Worm (Caenorhabditis elegans) whole organism, L4 larva: ENCODE measurements around the gene srh-246.
A peak's percentile ranks its signal among the peaks of the same experiment; 100 is the strongest.

Experiments used
- D1046.2 ChIP-seq: fragments of 200-800 bp; sonication (Bioruptor generic); IDR thresholded peaks from 2 replicates; pipeline ENCODE4 v1.3.6; 2022; ENCODE audit warnings: missing genetic modification characterization, missing compliant biosample characterization
- F26F4.8 ChIP-seq: fragments of 200-800 bp; sonication (Bioruptor generic); conservative IDR thresholded peaks from 2 replicates; pipeline ENCODE4 v1.3.6; 2022; ENCODE audit warnings: missing genetic modification characterization, missing compliant biosample characterization
- R02D3.7 ChIP-seq: fragments of 150-350 bp; sonication (generic microtip); optimal IDR thresholded peaks from 3 replicates; lab custom pipeline; 2014; ENCODE audit warnings: missing biosample characterization, missing genetic modification characterization
- T20F7.1 ChIP-seq: fragments of 200-800 bp; sonication (Bioruptor generic); optimal IDR thresholded peaks from 2 replicates; lab custom pipeline; 2018; ENCODE audit warnings: mild to moderate bottlenecking, missing genetic modification characterization, missing compliant biosample characterization
- Y105C5A.15 ChIP-seq: fragments of 200-800 bp; sonication (Bioruptor generic); IDR thresholded peaks from 2 replicates; pipeline ENCODE4 v1.3.6; 2022; ENCODE audit warnings: missing genetic modification characterization, missing compliant biosample characterization
- ZK337.2 ChIP-seq: fragments of 200-800 bp; sonication (Bioruptor generic); IDR thresholded peaks from 2 replicates; pipeline ENCODE4 v1.3.6; 2022; ENCODE audit warnings: missing genetic modification reagents, missing genetic modification characterization, missing compliant biosample characterization
- aha-1 ChIP-seq: fragments of 150-350 bp; peaks from one replicate; lab custom pipeline; 2014; ENCODE audit warnings: missing biosample characterization, missing genetic modification characterization
- ceh-20 ChIP-seq: fragments of 200-800 bp; sonication (Bioruptor generic); IDR thresholded peaks from 2 replicates; pipeline ENCODE4 v1.3.6; 2022; ENCODE audit warnings: missing genetic modification reagents, missing genetic modification characterization, missing compliant biosample characterization
- ceh-32 ChIP-seq: sonication (generic microtip); optimal IDR thresholded peaks from 2 replicates; lab custom pipeline; 2016; ENCODE audit warnings: mild to moderate bottlenecking, missing genetic modification characterization, missing compliant biosample characterization; ENCODE audit not compliant: poor library complexity
- ces-1 ChIP-seq: fragments of 150-350 bp; sonication (generic microtip); optimal IDR thresholded peaks from 4 replicates; lab custom pipeline; 2014; ENCODE audit warnings: missing biosample characterization, missing genetic modification reagents, missing genetic modification characterization
- cey-2 ChIP-seq: sonication (generic microtip); optimal IDR thresholded peaks from 3 replicates; lab custom pipeline; 2017; ENCODE audit warnings: missing genetic modification characterization, mild to moderate bottlenecking, missing compliant biosample characterization, antibody characterized with exemption, borderline replicate concordance; ENCODE audit not compliant: insufficient read depth
- daf-8 ChIP-seq: fragments of 200-800 bp; sonication (Bioruptor generic); IDR thresholded peaks from 2 replicates; pipeline ENCODE4 v1.3.6; 2022; ENCODE audit warnings: missing genetic modification characterization, missing compliant biosample characterization
- dmd-6 ChIP-seq: fragments of 200-800 bp; sonication (Bioruptor generic); IDR thresholded peaks from 2 replicates; pipeline ENCODE4 v1.3.6; 2022; ENCODE audit warnings: missing genetic modification reagents, missing genetic modification characterization, missing compliant biosample characterization
- dmd-8 ChIP-seq: fragments of 200-800 bp; sonication (Bioruptor generic); IDR thresholded peaks from 2 replicates; pipeline ENCODE4 v1.3.6; 2022; ENCODE audit warnings: missing genetic modification characterization, missing compliant biosample characterization
- dpl-1 ChIP-seq: fragments of 150-350 bp; optimal IDR thresholded peaks from 2 replicates; lab custom pipeline; 2014; ENCODE audit warnings: missing biosample characterization, missing genetic modification reagents, missing genetic modification characterization
- duxl-1 ChIP-seq: sonication (generic microtip); optimal IDR thresholded peaks from 2 replicates; lab custom pipeline; 2016; ENCODE audit warnings: mild to moderate bottlenecking, missing genetic modification characterization, moderate library complexity, missing compliant biosample characterization; ENCODE audit not compliant: poor library complexity
- egl-43 ChIP-seq: fragments of 200-800 bp; sonication (Bioruptor generic); IDR thresholded peaks from 2 replicates; pipeline ENCODE4 v1.3.6; 2022; ENCODE audit warnings: missing genetic modification reagents, missing genetic modification characterization, missing compliant biosample characterization
- fkh-10 ChIP-seq: fragments of 150-350 bp; optimal IDR thresholded peaks from 2 replicates; lab custom pipeline; 2014; ENCODE audit warnings: missing biosample characterization, missing genetic modification reagents, missing genetic modification characterization
- gei-8 ChIP-seq: fragments of 200-800 bp; sonication (Bioruptor generic); optimal IDR thresholded peaks from 2 replicates; lab custom pipeline; 2018; ENCODE audit warnings: mild to moderate bottlenecking, missing genetic modification characterization, missing compliant biosample characterization
- hif-1 ChIP-seq, 2 experiments: sonication (generic microtip); optimal IDR thresholded peaks; 2 replicates each; lab custom pipeline; 2016 to 2017; ENCODE audit warnings: missing compliant biosample characterization in 2 of 2, missing genetic modification characterization in 2 of 2, missing genetic modification reagents in 2 of 2, missing genotype in 2 of 2, mild to moderate bottlenecking in 1 of 2
- lim-7 ChIP-seq: fragments of 200-800 bp; sonication (Bioruptor generic); IDR thresholded peaks from 2 replicates; pipeline ENCODE4 v1.3.6; 2022; ENCODE audit warnings: missing genetic modification characterization, missing compliant biosample characterization
- lin-15B ChIP-seq: fragments of 150-350 bp; sonication (generic microtip); optimal IDR thresholded peaks from 3 replicates; lab custom pipeline; 2014; ENCODE audit warnings: missing biosample characterization, missing genetic modification characterization
- lin-39 ChIP-seq: fragments of 150-350 bp; optimal IDR thresholded peaks from 2 replicates; lab custom pipeline; 2014; ENCODE audit warnings: missing biosample characterization, missing genetic modification reagents, missing genetic modification characterization
- lsy-2 ChIP-seq, 2 experiments: fragments of 150-350 bp in 1 of 2; sonication (generic microtip) in 1 of 2; optimal IDR thresholded peaks; 2 replicates each; lab custom pipeline; 2014 to 2017; ENCODE audit warnings: missing biosample characterization in 2 of 2, missing genetic modification characterization in 2 of 2
- madf-5 ChIP-seq, 2 experiments: fragments of 200-800 bp; sonication (Bioruptor generic); IDR thresholded peaks; 2 replicates each; pipeline ENCODE4 v1.3.6; 2022; ENCODE audit warnings: missing compliant biosample characterization in 2 of 2, missing genetic modification characterization in 2 of 2
- madf-9 ChIP-seq: fragments of 200-800 bp; sonication (Bioruptor generic); conservative IDR thresholded peaks from 2 replicates; pipeline ENCODE4 v1.3.6; 2022; ENCODE audit warnings: missing genetic modification reagents, missing genetic modification characterization, missing compliant biosample characterization
- mdl-1 ChIP-seq, 2 experiments: fragments of 150-350 bp in 1 of 2; sonication (generic microtip) in 1 of 2; optimal IDR thresholded peaks; 2 replicates each; lab custom pipeline; 2014 to 2017; ENCODE audit warnings: missing biosample characterization in 2 of 2, missing genetic modification characterization in 2 of 2
- mdt-29 ChIP-seq: fragments of 200-800 bp; sonication (Bioruptor generic); IDR thresholded peaks from 2 replicates; pipeline ENCODE4 v1.3.6; 2022; ENCODE audit warnings: missing genetic modification reagents, missing genetic modification characterization, missing compliant biosample characterization
- mep-1 ChIP-seq: fragments of 150-350 bp; sonication (generic microtip); optimal IDR thresholded peaks from 3 replicates; lab custom pipeline; 2014; ENCODE audit warnings: missing biosample characterization, missing genetic modification characterization
- mes-2 ChIP-seq: sonication (generic microtip); optimal IDR thresholded peaks from 2 replicates; lab custom pipeline; 2016; ENCODE audit warnings: missing genotype, mild to moderate bottlenecking, missing genetic modification characterization, missing compliant biosample characterization; ENCODE audit not compliant: poor library complexity, severe bottlenecking
- mxl-2 ChIP-seq: fragments of 200-800 bp; sonication (Bioruptor generic); conservative IDR thresholded peaks from 2 replicates; pipeline ENCODE4 v1.3.6; 2022; ENCODE audit warnings: missing genetic modification reagents, missing genetic modification characterization, missing compliant biosample characterization
- nhr-11 ChIP-seq: fragments of 150-350 bp; optimal IDR thresholded peaks from 2 replicates; lab custom pipeline; 2014; ENCODE audit warnings: missing biosample characterization, missing genetic modification characterization
- nhr-28 ChIP-seq: fragments of 150-350 bp; optimal IDR thresholded peaks from 2 replicates; lab custom pipeline; 2014; ENCODE audit warnings: missing biosample characterization, missing genetic modification characterization
- nhr-48 ChIP-seq: sonication (generic microtip); optimal IDR thresholded peaks from 2 replicates; lab custom pipeline; 2016; ENCODE audit warnings: mild to moderate bottlenecking, missing genetic modification characterization, missing compliant biosample characterization
- nhr-6 ChIP-seq: fragments of 150-350 bp; optimal IDR thresholded peaks from 2 replicates; lab custom pipeline; 2014; ENCODE audit warnings: missing biosample characterization, missing genetic modification characterization
- nhr-77 ChIP-seq: fragments of 150-350 bp; optimal IDR thresholded peaks from 2 replicates; lab custom pipeline; 2014; ENCODE audit warnings: missing biosample characterization, missing genetic modification characterization
- pha-4 ChIP-seq, 2 experiments: fragments of 150-350 bp in 1 of 2; fragments of 200-800 bp in 1 of 2; sonication (Bioruptor generic) in 1 of 2; IDR thresholded peaks in 1 of 2; optimal IDR thresholded peaks in 1 of 2; 2 replicates each; pipeline versions ENCODE4 v1.3.6 to Lab custom; 2014 to 2022; ENCODE audit warnings: missing genetic modification characterization in 2 of 2, missing genetic modification reagents in 2 of 2, missing biosample characterization in 1 of 2, missing compliant biosample characterization in 1 of 2
- rbr-2 ChIP-seq: sonication (generic microtip); optimal IDR thresholded peaks from 2 replicates; lab custom pipeline; 2016; ENCODE audit warnings: missing genotype, missing genetic modification characterization, missing compliant biosample characterization
- saeg-2 ChIP-seq: fragments of 200-800 bp; sonication (Bioruptor generic); IDR thresholded peaks from 2 replicates; pipeline ENCODE4 v1.3.6; 2022; ENCODE audit warnings: missing genetic modification reagents, missing genetic modification characterization, missing compliant biosample characterization
- set-16 ChIP-seq: fragments of 200-800 bp; sonication (Bioruptor generic); IDR thresholded peaks from 2 replicates; pipeline ENCODE4 v1.3.6; 2022; ENCODE audit warnings: missing genetic modification reagents, missing genetic modification characterization, missing compliant biosample characterization
- snpc-4 ChIP-seq: fragments of 150-350 bp; optimal IDR thresholded peaks from 2 replicates; lab custom pipeline; 2014; ENCODE audit warnings: missing biosample characterization, missing genetic modification characterization
- spr-1 ChIP-seq: sonication (generic microtip); optimal IDR thresholded peaks from 2 replicates; lab custom pipeline; 2016; ENCODE audit warnings: mild to moderate bottlenecking, missing genetic modification characterization, missing compliant biosample characterization
- tag-97 ChIP-seq: fragments of 200-800 bp; sonication (Bioruptor generic); IDR thresholded peaks from 2 replicates; pipeline ENCODE4 v1.3.6; 2022; ENCODE audit warnings: missing genetic modification characterization, missing compliant biosample characterization
- tra-1 ChIP-seq: fragments of 200-800 bp; sonication (Bioruptor generic); IDR thresholded peaks from 2 replicates; pipeline ENCODE4 v1.3.6; 2022; ENCODE audit warnings: missing genetic modification reagents, missing genetic modification characterization, missing compliant biosample characterization
- unc-62 ChIP-seq, 3 experiments: fragments of 150-350 bp in 1 of 3; sonication (generic microtip); optimal IDR thresholded peaks in 2 of 3; peaks in 1 of 3; 1 replicate in 1 of 3; 2 replicates in 2 of 3; lab custom pipeline; 2014 to 2017; ENCODE audit warnings: missing biosample characterization in 3 of 3, missing genetic modification characterization in 3 of 3, missing genetic modification reagents in 3 of 3, missing genotype in 1 of 3
- zag-1 ChIP-seq: fragments of 150-350 bp; optimal IDR thresholded peaks from 2 replicates; lab custom pipeline; 2014; ENCODE audit warnings: missing biosample characterization, missing genetic modification characterization
- zip-2 ChIP-seq: fragments of 150-350 bp; optimal IDR thresholded peaks from 2 replicates; lab custom pipeline; 2014; ENCODE audit warnings: missing biosample characterization, missing genetic modification characterization
- ztf-11 ChIP-seq: fragments of 150-350 bp; optimal IDR thresholded peaks from 2 replicates; lab custom pipeline; 2014; ENCODE audit warnings: missing biosample characterization, missing genetic modification characterization

Gene srh-246

ce11 chrV:620987-621386 lies 36.6 kb downstream of the srh-246 start:
- TF ChIP-seq aha-1 (peak; percentile 3), mdt-29 (GFP tag; lab: Robert Waterston, UW) (no peak), dpl-1 (GFP tag; lab: Kevin White, UChicago) (no peak), tra-1 (GFP tag; lab: Robert Waterston, UW) (no peak), nhr-77 (tag; lab: Kevin White, UChicago) (no peak), lin-15B (tag; lab: Kevin White, UChicago) (no peak), pha-4 (GFP tag; IDR thresholded peaks at IDR 0.05; lab: Robert Waterston, UW) (no peak), pha-4 (tag; optimal IDR thresholded peaks at IDR 0.05; lab: Kevin White, UChicago) (no peak), set-16 (GFP tag; lab: Robert Waterston, UW) (peak; percentile 51), D1046.2 (no peak), hif-1 (tag; optimal IDR thresholded peaks at IDR 0.05; lab: Kevin White, UChicago) (no peak), nhr-6 (no peak), nhr-48 (tag; lab: Kevin White, UChicago) (no peak), ces-1 (GFP tag; lab: Kevin White, UChicago) (no peak), daf-8 (no peak)

ce11 chrV:619054-619453 lies 38.5 kb downstream of the srh-246 start, which contains the start of gene F48G7.4:
F48G7.4 (plus strand) TSS chrV:619453.
- TF ChIP-seq saeg-2 (no peak), dpl-1 (GFP tag; lab: Kevin White, UChicago) (peak; percentile 10), R02D3.7 (tag; lab: Kevin White, UChicago) (no peak), zip-2 (no peak), gei-8 (GFP tag; lab: Kevin White, UChicago) (no peak), nhr-11 (tag; lab: Kevin White, UChicago) (peak; percentile 18), egl-43 (no peak), Y105C5A.15 (GFP tag; lab: Robert Waterston, UW) (no peak), rbr-2 (tag; lab: Kevin White, UChicago) (peak; percentile 84), snpc-4 (tag; lab: Kevin White, UChicago) (no peak), mes-2 (tag; lab: Kevin White, UChicago) (peak; percentile 56), duxl-1 (tag; lab: Kevin White, UChicago) (peak; percentile 50), lin-15B (tag; lab: Kevin White, UChicago) (no peak), ZK337.2 (GFP tag; lab: Robert Waterston, UW) (no peak), T20F7.1 (no peak), dmd-6 (GFP tag; lab: Robert Waterston, UW) (peak; percentile 75), ces-1 (GFP tag; lab: Kevin White, UChicago) (no peak), madf-9 (GFP tag; lab: Robert Waterston, UW) (no peak), mxl-2 (no peak), F26F4.8 (GFP tag; lab: Robert Waterston, UW) (no peak), fkh-10 (GFP tag; lab: Kevin White, UChicago) (peak; percentile 65), dmd-8 (no peak), hif-1 (tag; optimal IDR thresholded peaks at IDR 0.05; lab: Kevin White, UChicago) (peak in 1 of 2 experiments; percentile 26), cey-2 (no peak), spr-1 (tag; lab: Kevin White, UChicago) (no peak), nhr-6 (peak; percentile 30), mep-1 (tag; lab: Kevin White, UChicago) (peak; percentile 73), nhr-28 (tag; lab: Kevin White, UChicago) (peak; percentile 74), lim-7 (GFP tag; lab: Robert Waterston, UW) (no peak), unc-62 (GFP tag; optimal IDR thresholded peaks at IDR 0.05 in 1 of 2; lab: Kevin White, UChicago) (peak in 1 of 2 experiments; percentile 99), unc-62 (tag; optimal IDR thresholded peaks at IDR 0.05; lab: Kevin White, UChicago) (no peak), mdl-1 (tag; optimal IDR thresholded peaks at IDR 0.05; lab: Kevin White, UChicago) (peak in 1 of 2 experiments; percentile 60), lsy-2 (tag; optimal IDR thresholded peaks at IDR 0.05; lab: Kevin White, UChicago) (peak; percentile 40 to 76), zag-1 (tag; lab: Kevin White, UChicago) (no peak), lin-39 (no peak), madf-5 (GFP tag; IDR thresholded peaks at IDR 0.05; lab: Robert Waterston, UW) (no peak), ztf-11 (no peak), tra-1 (GFP tag; lab: Robert Waterston, UW) (peak; percentile 77), ceh-20 (peak; percentile 60; the same call in 1 of the 2 replicates), tag-97 (GFP tag; lab: Robert Waterston, UW) (0 out of 2 replicates have a peak, but pooled peaks have one; percentile 33), ceh-32 (tag; lab: Kevin White, UChicago) (no peak)
